Worm (Caenorhabditis elegans) whole organism, L2 larva: ENCODE data around the gene ins-23.

Experiments used
- C34F6.9 ChIP-seq: fragments of 150-350 bp; optimal IDR thresholded peaks from 2 replicates; lab custom pipeline; 2014; ENCODE audit warnings: missing biosample characterization, missing genetic modification characterization
- R02D3.7 ChIP-seq: fragments of 150-350 bp; optimal IDR thresholded peaks from 2 replicates; lab custom pipeline; 2014; ENCODE audit warnings: missing biosample characterization, missing genetic modification characterization
- ZK546.5 ChIP-seq: sonication (generic microtip); optimal IDR thresholded peaks from 2 replicates; lab custom pipeline; 2017; ENCODE audit warnings: missing biosample characterization, missing genetic modification characterization
- alr-1 ChIP-seq: fragments of 150-350 bp; optimal IDR thresholded peaks from 2 replicates; lab custom pipeline; 2014; ENCODE audit warnings: missing biosample characterization, missing genetic modification characterization
- aly-2 ChIP-seq: fragments of 150-350 bp; optimal IDR thresholded peaks from 2 replicates; lab custom pipeline; 2014; ENCODE audit warnings: missing biosample characterization, missing genetic modification characterization
- blmp-1 ChIP-seq: sonication (generic microtip); optimal IDR thresholded peaks from 2 replicates; lab custom pipeline; 2017; ENCODE audit warnings: missing genetic modification characterization, mild to moderate bottlenecking, missing compliant biosample characterization, antibody characterized with exemption, moderate library complexity; ENCODE audit not compliant: insufficient read depth
- ceh-16 ChIP-seq: fragments of 150-350 bp; optimal IDR thresholded peaks from 2 replicates; lab custom pipeline; 2014; ENCODE audit warnings: missing biosample characterization, missing genetic modification characterization
- ceh-82 ChIP-seq: fragments of 150-350 bp; optimal IDR thresholded peaks from 2 replicates; lab custom pipeline; 2014; ENCODE audit warnings: missing biosample characterization, missing genetic modification characterization
- crh-2 ChIP-seq: sonication (generic microtip); optimal IDR thresholded peaks from 2 replicates; lab custom pipeline; 2017; ENCODE audit warnings: missing biosample characterization, missing genetic modification characterization
- egl-27 ChIP-seq: sonication (generic microtip); optimal IDR thresholded peaks from 3 replicates; lab custom pipeline; 2017; ENCODE audit warnings: missing biosample characterization, missing genetic modification reagents, missing genetic modification characterization
- elt-1 ChIP-seq: fragments of 150-350 bp; optimal IDR thresholded peaks from 2 replicates; lab custom pipeline; 2014; ENCODE audit warnings: missing biosample characterization, missing genetic modification characterization
- elt-3 ChIP-seq: sonication (generic microtip); optimal IDR thresholded peaks from 2 replicates; lab custom pipeline; 2017; ENCODE audit warnings: missing biosample characterization, missing genetic modification characterization
- fos-1 ChIP-seq: fragments of 150-350 bp; optimal IDR thresholded peaks from 2 replicates; lab custom pipeline; 2014; ENCODE audit warnings: missing biosample characterization, missing genetic modification characterization
- gmeb-1 ChIP-seq: fragments of 150-350 bp; optimal IDR thresholded peaks from 2 replicates; lab custom pipeline; 2014; ENCODE audit warnings: missing biosample characterization, missing genetic modification characterization
- lin-11 ChIP-seq: fragments of 150-350 bp; sonication (generic microtip); optimal IDR thresholded peaks from 2 replicates; lab custom pipeline; 2014; ENCODE audit warnings: missing biosample characterization, missing genetic modification characterization, inconsistent platforms, mixed read lengths
- lsy-2 ChIP-seq, 2 experiments: fragments of 150-350 bp in 1 of 2; sonication (generic microtip) in 1 of 2; optimal IDR thresholded peaks; 2 replicates each; lab custom pipeline; 2014 to 2017; ENCODE audit warnings: missing biosample characterization in 2 of 2, missing genetic modification characterization in 2 of 2
- mab-5 ChIP-seq: fragments of 150-350 bp; optimal IDR thresholded peaks from 2 replicates; lab custom pipeline; 2014; ENCODE audit warnings: missing biosample characterization, missing genetic modification characterization
- mdl-1 ChIP-seq, 2 experiments: fragments of 150-350 bp in 1 of 2; sonication (generic microtip) in 1 of 2; optimal IDR thresholded peaks; 2 replicates each; lab custom pipeline; 2017; ENCODE audit warnings: missing biosample characterization in 2 of 2, missing genetic modification characterization in 2 of 2
- nhr-10 ChIP-seq: sonication (generic microtip); optimal IDR thresholded peaks from 2 replicates; lab custom pipeline; 2017; ENCODE audit warnings: missing biosample characterization, missing genetic modification characterization
- nhr-12 ChIP-seq: fragments of 150-350 bp; optimal IDR thresholded peaks from 2 replicates; lab custom pipeline; 2014; ENCODE audit warnings: missing biosample characterization, missing genetic modification characterization
- nhr-129 ChIP-seq: fragments of 150-350 bp; optimal IDR thresholded peaks from 2 replicates; lab custom pipeline; 2014; ENCODE audit warnings: missing biosample characterization, missing genetic modification characterization
- nhr-21 ChIP-seq: fragments of 150-350 bp; optimal IDR thresholded peaks from 2 replicates; lab custom pipeline; 2014; ENCODE audit warnings: missing biosample characterization, missing genetic modification characterization
- nhr-23 ChIP-seq: fragments of 150-350 bp; optimal IDR thresholded peaks from 2 replicates; lab custom pipeline; 2014; ENCODE audit warnings: missing biosample characterization, missing genetic modification reagents, missing genetic modification characterization
- nhr-237 ChIP-seq: fragments of 150-350 bp; optimal IDR thresholded peaks from 2 replicates; lab custom pipeline; 2014; ENCODE audit warnings: missing biosample characterization, missing genetic modification characterization
- nhr-25 ChIP-seq: fragments of 150-350 bp; sonication (generic microtip); optimal IDR thresholded peaks from 3 replicates; lab custom pipeline; 2014; ENCODE audit warnings: missing biosample characterization, missing genetic modification characterization
- nhr-6 ChIP-seq: fragments of 150-350 bp; optimal IDR thresholded peaks from 2 replicates; lab custom pipeline; 2014; ENCODE audit warnings: missing biosample characterization, missing genetic modification characterization
- nhr-77 ChIP-seq: fragments of 150-350 bp; optimal IDR thresholded peaks from 2 replicates; lab custom pipeline; 2014; ENCODE audit warnings: missing biosample characterization, missing genetic modification characterization
- peb-1 ChIP-seq: fragments of 150-350 bp; optimal IDR thresholded peaks from 2 replicates; lab custom pipeline; 2014; ENCODE audit warnings: missing biosample characterization, missing genetic modification characterization
- sem-4 ChIP-seq: fragments of 150-350 bp; optimal IDR thresholded peaks from 2 replicates; lab custom pipeline; 2014; ENCODE audit warnings: missing biosample characterization, missing genetic modification reagents, missing genetic modification characterization
- skn-1 ChIP-seq: sonication (generic microtip); optimal IDR thresholded peaks from 2 replicates; lab custom pipeline; 2017; ENCODE audit warnings: missing biosample characterization, missing genetic modification characterization
- sma-3 ChIP-seq: sonication (generic microtip); optimal IDR thresholded peaks from 2 replicates; lab custom pipeline; 2016; ENCODE audit warnings: missing genetic modification reagents, missing genetic modification characterization, missing compliant biosample characterization
- sma-9 ChIP-seq, 2 experiments: fragments of 150-350 bp in 1 of 2; sonication (generic microtip) in 1 of 2; optimal IDR thresholded peaks; 2 replicates each; lab custom pipeline; 2014 to 2016; ENCODE audit warnings: missing genetic modification characterization in 2 of 2, mild to moderate bottlenecking in 1 of 2, missing biosample characterization in 1 of 2, missing compliant biosample characterization in 1 of 2, missing genetic modification reagents in 1 of 2, moderate library complexity in 1 of 2
- snpc-4 ChIP-seq: fragments of 150-350 bp; optimal IDR thresholded peaks from 2 replicates; lab custom pipeline; 2014; ENCODE audit warnings: missing biosample characterization, missing genetic modification characterization
- unc-39 ChIP-seq: fragments of 150-350 bp; optimal IDR thresholded peaks from 2 replicates; lab custom pipeline; 2014; ENCODE audit warnings: missing biosample characterization, missing genetic modification characterization
- unc-55 ChIP-seq: fragments of 150-350 bp; sonication (generic microtip); optimal IDR thresholded peaks from 3 replicates; lab custom pipeline; 2014; ENCODE audit warnings: missing biosample characterization, missing genetic modification reagents, missing genetic modification characterization
- unc-62 ChIP-seq: fragments of 150-350 bp; optimal IDR thresholded peaks from 2 replicates; lab custom pipeline; 2014; ENCODE audit warnings: missing biosample characterization, missing genetic modification reagents, missing genetic modification characterization
- zag-1 ChIP-seq: fragments of 150-350 bp; optimal IDR thresholded peaks from 2 replicates; lab custom pipeline; 2014; ENCODE audit warnings: missing biosample characterization, missing genetic modification characterization
- ztf-11 ChIP-seq: sonication (generic microtip); optimal IDR thresholded peaks from 2 replicates; lab custom pipeline; 2017; ENCODE audit warnings: missing biosample characterization, missing genetic modification characterization
- ztf-4 ChIP-seq: fragments of 150-350 bp; optimal IDR thresholded peaks from 2 replicates; lab custom pipeline; 2014; ENCODE audit warnings: missing biosample characterization, missing genetic modification characterization

Gene ins-23

ce11 chrIII:10004213-10004612 lies 23.8 kb upstream of the ins-23 start, which contains the start of gene C05B5.11:
TSS of gene C05B5.11 (plus strand) at chrIII:10004513.
- TF ChIP-seq gmeb-1 (tag; lab: Kevin White, UChicago): no peak
- TF ChIP-seq alr-1 (tag; lab: Kevin White, UChicago): no peak
- TF ChIP-seq blmp-1 (tag; lab: Kevin White, UChicago): no peak
- no peak for TF ChIP-seq ceh-82 (tag; lab: Kevin White, UChicago)
- TF ChIP-seq unc-62 (GFP tag; lab: Kevin White, UChicago): no peak
- TF ChIP-seq nhr-129 (tag; lab: Kevin White, UChicago): no peak
- TF ChIP-seq R02D3.7: no peak
- no peak for TF ChIP-seq nhr-21
- no peak for TF ChIP-seq ZK546.5 (tag; lab: Kevin White, UChicago)
- no peak for TF ChIP-seq ceh-16 (tag; lab: Kevin White, UChicago)
- no peak for TF ChIP-seq unc-39
- no peak for TF ChIP-seq ztf-11 (tag; lab: Kevin White, UChicago)
- no peak for TF ChIP-seq ztf-4
- no peak for TF ChIP-seq fos-1 (tag; lab: Kevin White, UChicago)
- no peak for TF ChIP-seq crh-2 (tag; lab: Kevin White, UChicago)
- TF ChIP-seq aly-2 (tag; lab: Kevin White, UChicago): no peak

ce11 chrIII:10006734-10007348 lies 21.2 kb upstream of the ins-23 start, which contains the start of gene C05B5.8:
TSS of gene C05B5.8 (minus strand) at chrIII:10006784.
- TF ChIP-seq nhr-23 (tag; lab: Kevin White, UChicago) (no peak), nhr-129 (tag; lab: Kevin White, UChicago) (peak; percentile 54), fos-1 (tag; lab: Kevin White, UChicago) (peak; percentile 55), blmp-1 (tag; lab: Kevin White, UChicago) (peak; percentile 31), sma-3 (GFP tag; lab: Kevin White, UChicago) (peak; percentile 76), ceh-16 (tag; lab: Kevin White, UChicago) (peak; percentile 6), nhr-77 (tag; lab: Kevin White, UChicago) (no peak), sma-9 (GFP tag; optimal IDR thresholded peaks at IDR 0.05; lab: Kevin White, UChicago) (peak; percentile 33), sma-9 (tag; optimal IDR thresholded peaks at IDR 0.05; lab: Kevin White, UChicago) (no peak), nhr-21 (peak; percentile 46), nhr-25 (tag; lab: Kevin White, UChicago) (peak; percentile 86), skn-1 (no peak)

- no peak for TF ChIP-seq peb-1 (tag; lab: Kevin White, UChicago)
- TF ChIP-seq nhr-77 (tag; lab: Kevin White, UChicago): no peak
Observed at ce11 chrIII:10010117-10010516, 17.9 kb upstream of the ins-23 start, which contains the start of gene fbxa-155. TSS of gene fbxa-155 (minus strand) at chrIII:10010217.

ce11 chrIII:10012136-10012535 lies 15.9 kb upstream of the ins-23 start, which contains the start of gene C05B5.16:
TSS of gene C05B5.16 (plus strand) at chrIII:10012436.
- no peak for TF ChIP-seq elt-3 (tag; lab: Kevin White, UChicago)
- no peak for TF ChIP-seq snpc-4 (tag; lab: Kevin White, UChicago)
- no peak for TF ChIP-seq ZK546.5 (tag; lab: Kevin White, UChicago)
- no peak for TF ChIP-seq nhr-129 (tag; lab: Kevin White, UChicago)
- no peak for TF ChIP-seq nhr-237 (tag; lab: Kevin White, UChicago)
- no peak for TF ChIP-seq nhr-25 (tag; lab: Kevin White, UChicago)
- TF ChIP-seq ztf-4: no peak
- TF ChIP-seq egl-27: no peak
- no peak for TF ChIP-seq nhr-10 (tag; lab: Kevin White, UChicago)
- TF ChIP-seq nhr-12 (tag; lab: Kevin White, UChicago): no peak
- TF ChIP-seq blmp-1 (tag; lab: Kevin White, UChicago): no peak
- TF ChIP-seq alr-1 (tag; lab: Kevin White, UChicago): no peak
- no peak for TF ChIP-seq crh-2 (tag; lab: Kevin White, UChicago)
- no peak for TF ChIP-seq aly-2 (tag; lab: Kevin White, UChicago)
- no peak for TF ChIP-seq mab-5 (tag; lab: Kevin White, UChicago)
- no peak for TF ChIP-seq lin-11 (tag; lab: Kevin White, UChicago)
- TF ChIP-seq R02D3.7: no peak
- no peak for TF ChIP-seq skn-1

ce11 chrIII:10016413-10017051 lies 11.5 kb upstream of the ins-23 start, which contains the start of gene rgs-1:
TSS of gene rgs-1 (minus strand) at chrIII:10016558.
- TF ChIP-seq egl-27 (no peak), mab-5 (tag; lab: Kevin White, UChicago) (no peak), gmeb-1 (tag; lab: Kevin White, UChicago) (no peak), blmp-1 (tag; lab: Kevin White, UChicago) (no peak), nhr-6 (tag; lab: Kevin White, UChicago) (peak; percentile 37), R02D3.7 (no peak), unc-55 (GFP tag; lab: Kevin White, UChicago) (peak; percentile 89), lsy-2 (tag; optimal IDR thresholded peaks at IDR 0.05; lab: Kevin White, UChicago) (peak in 1 of 2 experiments; percentile 62), C34F6.9 (tag; lab: Kevin White, UChicago) (peak; percentile 79), aly-2 (tag; lab: Kevin White, UChicago) (no peak), lin-11 (tag; lab: Kevin White, UChicago) (peak; percentile 44), sem-4 (tag; lab: Kevin White, UChicago) (peak; percentile 2), fos-1 (tag; lab: Kevin White, UChicago) (peak; percentile 9), nhr-10 (tag; lab: Kevin White, UChicago) (no peak), crh-2 (tag; lab: Kevin White, UChicago) (peak; percentile 77), zag-1 (tag; lab: Kevin White, UChicago) (peak; percentile 42), ztf-4 (no peak), elt-1 (tag; lab: Kevin White, UChicago) (no peak), unc-62 (GFP tag; lab: Kevin White, UChicago) (no peak), nhr-129 (tag; lab: Kevin White, UChicago) (peak; percentile 69), mdl-1 (tag; optimal IDR thresholded peaks at IDR 0.05; lab: Kevin White, UChicago) (peak in 1 of 2 experiments; percentile 76)
